Worm (Caenorhabditis elegans) whole organism, L4 larva: ENCODE data around the gene itr-1.

Experiments
- mdl-1 ChIP-seq, 2 experiments: fragments of 150-350 bp in 1 of 2; sonication (generic microtip) in 1 of 2; optimal IDR thresholded peaks; 2 replicates each; lab custom pipeline; 2014 to 2017; ENCODE audit warnings: missing biosample characterization in 2 of 2, missing genetic modification characterization in 2 of 2
- mep-1 ChIP-seq: fragments of 150-350 bp; sonication (generic microtip); optimal IDR thresholded peaks from 3 replicates; lab custom pipeline; 2014; ENCODE audit warnings: missing biosample characterization, missing genetic modification characterization
- snpc-4 ChIP-seq: fragments of 150-350 bp; optimal IDR thresholded peaks from 2 replicates; lab custom pipeline; 2014; ENCODE audit warnings: missing biosample characterization, missing genetic modification characterization

DNA sequence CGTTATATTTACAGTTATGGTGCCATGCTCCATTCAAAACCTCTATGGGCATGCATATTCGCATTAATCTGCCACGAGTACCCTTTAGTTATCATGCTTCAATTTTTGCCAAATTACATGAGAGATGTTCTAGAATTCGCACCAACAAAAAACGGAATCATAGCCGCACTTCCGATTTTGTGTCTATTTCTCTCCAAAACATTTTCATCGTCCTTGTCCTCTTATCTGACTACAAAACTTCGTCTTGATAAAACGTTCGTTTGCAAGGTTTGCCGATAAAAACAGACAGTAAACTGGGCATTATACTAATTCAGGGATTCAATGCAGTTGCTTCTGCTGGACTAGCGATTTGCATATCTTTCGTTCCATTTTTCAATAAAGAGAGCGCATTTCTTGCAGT is 21.8 kb upstream of the itr-1 start:
- no peak for TF ChIP-seq snpc-4 (tag; lab: Kevin White, UChicago)
- TF ChIP-seq mdl-1 (tag; optimal IDR thresholded peaks at IDR 0.05; lab: Kevin White, UChicago), result no peak
- no peak for TF ChIP-seq mep-1 (tag; lab: Kevin White, UChicago)
